Worm (Caenorhabditis elegans) whole organism, midembryonic: ENCODE results near the gene emb-8.

ENCODE experiments used
- cog-1 ChIP-seq: sonication (generic microtip); optimal IDR thresholded peaks from 2 replicates; lab custom pipeline; 2016; ENCODE audit warnings: missing genetic modification characterization, missing compliant biosample characterization
- flt-1 ChIP-seq: fragments of 200-800 bp; sonication (Bioruptor generic); IDR thresholded peaks from 2 replicates; pipeline ENCODE4 v1.3.6; 2022; ENCODE audit warnings: missing genetic modification characterization, missing compliant biosample characterization
- klf-2 ChIP-seq: fragments of 200-800 bp; sonication (Bioruptor generic); conservative IDR thresholded peaks from 2 replicates; pipeline ENCODE4 v1.3.6; 2022; ENCODE audit warnings: missing genetic modification reagents, missing genetic modification characterization, missing compliant biosample characterization
- tab-1 ChIP-seq: fragments of 200-800 bp; sonication (Bioruptor generic); IDR thresholded peaks from 2 replicates; pipeline ENCODE4 v1.3.6; 2022; ENCODE audit warnings: missing genetic modification characterization, missing compliant biosample characterization

- no peak for TF ChIP-seq klf-2 (GFP tag; lab: Robert Waterston, UW)
- no peak for TF ChIP-seq flt-1 (GFP tag; lab: Robert Waterston, UW)
- no peak for TF ChIP-seq cog-1 (tag; lab: Kevin White, UChicago)
- no peak for TF ChIP-seq tab-1 (GFP tag; lab: Robert Waterston, UW)
Observed at ce11 chrIII:5160803-5161202, 38.7 kb downstream of the emb-8 start.
